Worm (Caenorhabditis elegans) whole organism, L1 larva: ENCODE data around the gene srz-19.

ENCODE experiments used
- blmp-1 ChIP-seq: fragments of 150-350 bp; optimal IDR thresholded peaks from 2 replicates; lab custom pipeline; 2014; ENCODE audit warnings: missing biosample characterization, missing genetic modification characterization
- dsc-1 ChIP-seq: sonication (generic microtip); optimal IDR thresholded peaks from 2 replicates; lab custom pipeline; 2016; ENCODE audit warnings: mild to moderate bottlenecking, missing genetic modification characterization, missing compliant biosample characterization
- efl-1 ChIP-seq, 4 experiments: fragments of 150-350 bp; optimal IDR thresholded peaks in 3 of 4; peaks in 1 of 4; 1 replicate in 1 of 4; 2 replicates in 3 of 4; lab custom pipeline; 2014; ENCODE audit warnings: missing biosample characterization in 2 of 4, missing genetic modification characterization in 2 of 4, missing genetic modification reagents in 2 of 4
- efl-3 ChIP-seq: fragments of 200-800 bp; sonication (Bioruptor generic); optimal IDR thresholded peaks from 2 replicates; lab custom pipeline; 2018; ENCODE audit warnings: mild to moderate bottlenecking, missing genetic modification characterization, missing compliant biosample characterization
- egl-27 ChIP-seq, 2 experiments: fragments of 150-350 bp in 1 of 2; sonication (generic microtip); optimal IDR thresholded peaks; 3 replicates each; lab custom pipeline; 2017 to 2018; ENCODE audit warnings: missing biosample characterization in 2 of 2, missing genetic modification characterization in 2 of 2, missing genetic modification reagents in 2 of 2
- elt-2 ChIP-seq: sonication (generic microtip); optimal IDR thresholded peaks from 2 replicates; lab custom pipeline; 2016; ENCODE audit warnings: missing genetic modification characterization, mild to moderate bottlenecking, inconsistent platforms, missing compliant biosample characterization, missing genetic modification reagents
- lin-14 ChIP-seq: fragments of 200-800 bp; sonication (Bioruptor generic); optimal IDR thresholded peaks from 2 replicates; lab custom pipeline; 2018; ENCODE audit warnings: mild to moderate bottlenecking, missing genetic modification characterization, moderate library complexity, missing compliant biosample characterization
- lin-35 ChIP-seq, 2 experiments: fragments of 150-350 bp; optimal IDR thresholded peaks; 2 replicates each; lab custom pipeline; 2014; ENCODE audit warnings: missing biosample characterization in 2 of 2, missing genetic modification characterization in 2 of 2, missing genetic modification reagents in 2 of 2
- mep-1 ChIP-seq: fragments of 150-350 bp; optimal IDR thresholded peaks from 2 replicates; lab custom pipeline; 2014; ENCODE audit warnings: missing biosample characterization, missing genetic modification characterization
- nhr-71 ChIP-seq: sonication (generic microtip); optimal IDR thresholded peaks from 2 replicates; lab custom pipeline; 2016; ENCODE audit warnings: mild to moderate bottlenecking, missing genetic modification characterization, moderate library complexity, missing compliant biosample characterization
- pax-3 ChIP-seq: fragments of 200-800 bp; sonication (Bioruptor generic); optimal IDR thresholded peaks from 2 replicates; lab custom pipeline; 2018; ENCODE audit warnings: mild to moderate bottlenecking, missing genetic modification characterization, moderate library complexity, missing compliant biosample characterization
- sup-37 ChIP-seq: fragments of 200-800 bp; sonication (Bioruptor generic); optimal IDR thresholded peaks from 2 replicates; lab custom pipeline; 2018; ENCODE audit warnings: mild to moderate bottlenecking, missing genetic modification characterization, missing compliant biosample characterization
- unc-130 ChIP-seq: fragments of 150-350 bp; optimal IDR thresholded peaks from 2 replicates; lab custom pipeline; 2017; ENCODE audit warnings: missing biosample characterization, missing genetic modification characterization, inconsistent platforms
- zip-4 ChIP-seq: fragments of 200-800 bp; sonication (Bioruptor generic); optimal IDR thresholded peaks from 2 replicates; lab custom pipeline; 2018; ENCODE audit warnings: mild to moderate bottlenecking, missing genetic modification characterization, moderate library complexity, missing compliant biosample characterization

Gene srz-19

ce11 chrIV:3963498-3963897 lies 43.9 kb downstream of the srz-19 start:
- TF ChIP-seq pax-3 (tag; lab: Kevin White, UChicago) (no peak), zip-4 (GFP tag; lab: Kevin White, UChicago) (no peak), lin-35 (GFP tag; optimal IDR thresholded peaks at IDR 0.05; lab: Kevin White, UChicago) (peak in 1 of 2 experiments; percentile 11), dsc-1 (no peak), elt-2 (tag; lab: Kevin White, UChicago) (peak; percentile 79), efl-1 (optimal IDR thresholded peaks at IDR 0.05; lab: Kevin White, UChicago) (no peak), efl-1 (GFP tag; optimal IDR thresholded peaks at IDR 0.05 in 1 of 2; lab: Kevin White, UChicago) (peak in 1 of 2 experiments; percentile 71), egl-27 (tag; optimal IDR thresholded peaks at IDR 0.05; lab: Kevin White, UChicago) (no peak)

ce11 chrIV:3965013-3965412 lies 45.4 kb downstream of the srz-19 start, which contains the start of gene clec-76:
Gene clec-76, plus strand, starts transcription at chrIV:3965246.
- TF ChIP-seq elt-2 (tag; lab: Kevin White, UChicago): peak; percentile 82
- peak in 1 of 2 experiments; percentile 2 for TF ChIP-seq lin-35 (GFP tag; optimal IDR thresholded peaks at IDR 0.05; lab: Kevin White, UChicago)
- no peak for TF ChIP-seq lin-14 (GFP tag; lab: Kevin White, UChicago)
- no peak for TF ChIP-seq nhr-71 (tag; lab: Kevin White, UChicago)
- TF ChIP-seq mep-1: no peak
- no peak for TF ChIP-seq efl-3 (GFP tag; lab: Kevin White, UChicago)
- no peak for TF ChIP-seq unc-130 (tag; lab: Kevin White, UChicago)
- TF ChIP-seq blmp-1 (tag; lab: Kevin White, UChicago): no peak
- TF ChIP-seq sup-37 (GFP tag; lab: Kevin White, UChicago): no peak
